Worm (Caenorhabditis elegans): ENCODE results near the gene F18E3.10.

F18E3.10 gene

ce11 chrV:7403501-7403900, 20.7 kb downstream of the F18E3.10 start:
- TF ChIP-seq egl-27 (tag; optimal IDR thresholded peaks at IDR 0.05) = no peak

- TF ChIP-seq lin-39 (tag; optimal IDR thresholded peaks at IDR 0.05) (no peak), unc-62 (GFP tag; optimal IDR thresholded peaks at IDR 0.05) (no peak), hlh-17 (GFP tag; optimal IDR thresholded peaks at IDR 0.05; ENCODE audit: borderline replicate concordance) (no peak), aha-1 (tag; optimal IDR thresholded peaks at IDR 0.05) (no peak), nhr-20 (tag; optimal IDR thresholded peaks at IDR 0.05) (no peak), fos-1 (tag; optimal IDR thresholded peaks at IDR 0.05) (no peak)
These were observed 21.9 kb downstream of the F18E3.10 start, which contains the start of gene srj-13 for ce11 chrV:7402355-7402754. TSS of gene srj-13 (plus strand) at chrV:7402655.

- no peak for TF ChIP-seq F16B12.6 (tag; optimal IDR thresholded peaks at IDR 0.05)
- TF ChIP-seq ets-5 (GFP tag; IDR thresholded peaks at IDR 0.05) = no peak
- TF ChIP-seq nhr-11 (tag; optimal IDR thresholded peaks at IDR 0.05) = no peak
- TF ChIP-seq nhr-28 (tag; optimal IDR thresholded peaks at IDR 0.05) = no peak
- no peak for TF ChIP-seq isw-1 (GFP tag; IDR thresholded peaks at IDR 0.05)
- no peak for TF ChIP-seq C04F5.9 (tag; optimal IDR thresholded peaks at IDR 0.05)
- no peak for TF ChIP-seq efl-3 (GFP tag; optimal IDR thresholded peaks at IDR 0.05)
- no peak for TF ChIP-seq mef-2 (tag; optimal IDR thresholded peaks at IDR 0.05)
- no peak for TF ChIP-seq ztf-11 (tag; optimal IDR thresholded peaks at IDR 0.05)
- TF ChIP-seq C34B4.2 (tag; optimal IDR thresholded peaks at IDR 0.05) = no peak
- no peak for TF ChIP-seq jun-1 (tag; optimal IDR thresholded peaks at IDR 0.05)
- TF ChIP-seq ceh-90 (tag; optimal IDR thresholded peaks at IDR 0.05) = no peak
- no peak for TF ChIP-seq rnt-1 (tag; optimal IDR thresholded peaks at IDR 0.05)
These were observed 23.6 kb downstream of the F18E3.10 start, which contains the start of gene srx-60 for ce11 chrV:7400588-7400987. TSS of gene srx-60 (plus strand) at chrV:7400888.

- TF ChIP-seq fkh-10 (GFP tag; optimal IDR thresholded peaks at IDR 0.05) (no peak), efl-1 (optimal IDR thresholded peaks at IDR 0.05) (no peak), efl-1 (GFP tag; optimal IDR thresholded peaks at IDR 0.05 in 1 of 2) (peak in 1 of 2 experiments; percentile 4)
These were observed 24.1 kb downstream of the F18E3.10 start, which contains the start of gene cnc-9 for ce11 chrV:7400095-7400494. TSS of gene cnc-9 (minus strand) at chrV:7400195.

- TF ChIP-seq nhr-28 (tag; optimal IDR thresholded peaks at IDR 0.05) (no peak), mab-9 (GFP tag; IDR thresholded peaks at IDR 0.05) (no peak), nhr-90 (tag; optimal IDR thresholded peaks at IDR 0.05; ENCODE audit: poor library complexity) (no peak), sptf-1 (tag; optimal IDR thresholded peaks at IDR 0.05) (no peak), lir-3 (tag; optimal IDR thresholded peaks at IDR 0.05; ENCODE audit: poor library complexity) (no peak), nhr-237 (tag; optimal IDR thresholded peaks at IDR 0.05) (no peak), mep-1 (tag; optimal IDR thresholded peaks at IDR 0.05) (no peak), C34B4.2 (tag; optimal IDR thresholded peaks at IDR 0.05) (no peak), fos-1 (tag; optimal IDR thresholded peaks at IDR 0.05) (no peak), efl-1 (optimal IDR thresholded peaks at IDR 0.05) (no peak), efl-1 (GFP tag; optimal IDR thresholded peaks at IDR 0.05 in 1 of 2) (no peak), ceh-90 (tag; optimal IDR thresholded peaks at IDR 0.05) (no peak), unc-30 (tag; optimal IDR thresholded peaks at IDR 0.05) (no peak), hpl-2 (GFP tag; optimal IDR thresholded peaks at IDR 0.05) (no peak), aly-2 (tag; optimal IDR thresholded peaks at IDR 0.05) (no peak), grh-1 (GFP tag; IDR thresholded peaks at IDR 0.05) (no peak)
These were observed 25.0 kb downstream of the F18E3.10 start, which contains the start of gene gst-41 for ce11 chrV:7399202-7399601. TSS of gene gst-41 (minus strand) at chrV:7399302.

- TF ChIP-seq hlh-4 (tag; optimal IDR thresholded peaks at IDR 0.05) (no peak), mef-2 (tag; optimal IDR thresholded peaks at IDR 0.05) (no peak), fos-1 (tag; optimal IDR thresholded peaks at IDR 0.05) (no peak), unc-30 (tag; optimal IDR thresholded peaks at IDR 0.05) (no peak), pax-3 (tag; optimal IDR thresholded peaks at IDR 0.05) (no peak), unc-130 (tag; optimal IDR thresholded peaks at IDR 0.05) (no peak), fkh-10 (GFP tag; optimal IDR thresholded peaks at IDR 0.05) (no peak), aly-2 (tag; optimal IDR thresholded peaks at IDR 0.05) (no peak), aha-1 (tag; optimal IDR thresholded peaks at IDR 0.05) (no peak), dpl-1 (GFP tag; optimal IDR thresholded peaks at IDR 0.05) (no peak), nhr-84 (tag; optimal IDR thresholded peaks at IDR 0.05) (no peak), sptf-1 (tag; optimal IDR thresholded peaks at IDR 0.05) (no peak), egl-13 (tag; optimal IDR thresholded peaks at IDR 0.05) (no peak), ces-1 (GFP tag; optimal IDR thresholded peaks at IDR 0.05) (no peak), ets-5 (GFP tag; IDR thresholded peaks at IDR 0.05) (no peak), jun-1 (tag; optimal IDR thresholded peaks at IDR 0.05) (no peak), lsy-2 (tag; optimal IDR thresholded peaks at IDR 0.05) (no peak)
These were observed 28.9 kb downstream of the F18E3.10 start, which contains the start of gene srx-9 for ce11 chrV:7395359-7395758. TSS of gene srx-9 (minus strand) at chrV:7395459.
